Worm (Caenorhabditis elegans): ENCODE measurements around the gene srg-65.

DNA sequence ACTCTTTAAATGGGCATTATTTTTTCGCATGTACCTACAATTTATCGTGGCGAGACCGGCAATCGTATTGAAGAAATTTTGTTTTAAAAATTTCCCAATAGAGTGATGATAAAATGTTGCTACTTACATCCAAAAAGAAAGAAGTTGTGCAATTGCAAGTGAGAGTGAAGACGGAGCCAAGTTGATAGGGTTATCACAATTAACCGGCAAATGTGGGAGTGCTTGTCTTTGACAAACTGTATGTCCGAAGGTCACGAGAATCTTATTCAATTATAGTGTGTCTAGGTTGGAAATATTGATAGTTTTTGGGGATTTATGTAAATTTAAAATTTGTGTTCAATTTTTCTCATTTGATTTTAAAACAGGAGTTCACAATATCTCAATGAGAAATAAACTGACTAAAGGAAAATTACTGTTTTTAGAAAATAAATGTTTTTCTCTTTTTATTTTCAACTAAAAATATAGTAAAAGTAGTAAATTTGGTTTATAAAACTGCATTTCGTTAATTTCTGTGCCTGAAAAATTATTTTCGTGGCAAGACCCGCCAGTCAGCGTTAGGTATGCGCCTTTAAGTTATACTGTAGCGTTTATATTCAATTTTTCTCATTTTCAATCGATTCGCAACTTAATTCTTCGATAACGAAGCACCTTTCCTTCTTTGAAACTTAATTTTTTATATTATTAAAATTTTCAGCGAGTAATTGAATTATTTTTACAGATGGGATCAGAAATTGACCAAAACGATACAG, 29.0 kb upstream of the srg-65 start, which contains the start of the genes hpo-15 and mms-19:
- peak; percentile 23 for TF ChIP-seq pqm-1 (tag; optimal IDR thresholded peaks at IDR 0.05)
- no peak for TF ChIP-seq fkh-10 (GFP tag; optimal IDR thresholded peaks at IDR 0.05)
- no peak for TF ChIP-seq lin-15B (tag; optimal IDR thresholded peaks at IDR 0.05)
- TF ChIP-seq nhr-11 (tag; optimal IDR thresholded peaks at IDR 0.05) = no peak
- no peak for TF ChIP-seq lsy-12 (tag; optimal IDR thresholded peaks at IDR 0.05)
- peak; percentile 60 for TF ChIP-seq elt-2 (tag; optimal IDR thresholded peaks at IDR 0.05)
- TF ChIP-seq mdl-1 (tag; optimal IDR thresholded peaks at IDR 0.05) = no peak
